Fruit fly (Drosophila melanogaster): ENCODE data around the gene dls.

dls gene

dm6 chr3L:16202550-16202949 is 1.4 kb downstream of the dls start (continued):
- peak; percentile 16 for TF ChIP-seq Hr4 (GFP tag; optimal IDR thresholded peaks at IDR 0.05)
- TF ChIP-seq Hr38 (GFP tag; optimal IDR thresholded peaks at IDR 0.05), result no peak
- peak; percentile 66 for TF ChIP-seq CG6808 (GFP tag; optimal IDR thresholded peaks at IDR 0.05)
- TF ChIP-seq CG8319 (GFP tag; optimal IDR thresholded peaks at IDR 0.05), result peak; percentile 32
- TF ChIP-seq Eip93F (GFP tag; optimal IDR thresholded peaks at IDR 0.05), result peak; percentile 12
- peak; percentile 71 for TF ChIP-seq CG3919 (GFP tag; optimal IDR thresholded peaks at IDR 0.05)
- peak; percentile 53 for TF ChIP-seq pdm3 (GFP tag; optimal IDR thresholded peaks at IDR 0.05)
- no peak for TF ChIP-seq CG6163 (GFP tag; IDR thresholded peaks at IDR 0.05)
- no peak for TF ChIP-seq Lpt (GFP tag; optimal IDR thresholded peaks at IDR 0.05)
- peak; percentile 52 for TF ChIP-seq CG10669 (GFP tag; optimal IDR thresholded peaks at IDR 0.05)

DNA sequence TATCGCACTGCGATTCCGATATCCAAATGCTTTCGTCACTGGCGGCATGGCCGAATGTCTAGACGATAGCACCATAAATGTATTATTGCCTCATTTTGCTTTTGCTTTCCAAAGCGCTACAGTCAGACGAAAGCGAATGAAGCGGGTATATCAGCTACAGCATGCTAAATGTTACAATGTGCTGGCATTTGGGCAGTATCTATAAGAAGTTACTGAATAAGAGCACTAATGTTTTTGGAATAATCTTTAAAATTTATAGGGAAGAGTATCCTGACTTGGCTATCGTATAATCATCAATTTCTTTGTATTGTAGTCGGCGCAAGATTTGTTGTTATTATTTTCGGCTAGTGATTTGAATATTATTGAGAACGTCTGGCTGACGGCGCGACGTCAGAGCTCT is 2.1 kb downstream of the dls start:
- TF ChIP-seq CG4318 (GFP tag; optimal IDR thresholded peaks at IDR 0.05) (no peak), CG6808 (GFP tag; optimal IDR thresholded peaks at IDR 0.05) (peak; percentile 64), CG32006 (GFP tag; optimal IDR thresholded peaks at IDR 0.05) (peak; percentile 62), CG10631 (GFP tag; optimal IDR thresholded peaks at IDR 0.05) (peak; percentile 70), fd85E (GFP tag; optimal IDR thresholded peaks at IDR 0.05) (no peak), Sox14 (GFP tag; optimal IDR thresholded peaks at IDR 0.05) (peak; percentile 82), Sox102F (GFP tag; optimal IDR thresholded peaks at IDR 0.05) (peak; percentile 74), Eip93F (GFP tag; optimal IDR thresholded peaks at IDR 0.05) (peak; percentile 64), spab (GFP tag; optimal IDR thresholded peaks at IDR 0.05) (peak; percentile 60), Lpt (GFP tag; optimal IDR thresholded peaks at IDR 0.05) (peak; percentile 47), eg (GFP tag; IDR thresholded peaks at IDR 0.05) (peak; percentile 69), dsx (GFP tag; optimal IDR thresholded peaks at IDR 0.05; ENCODE audit: poor library complexity, severe bottlenecking) (peak; percentile 50), CG9139 (GFP tag; optimal IDR thresholded peaks at IDR 0.05) (no peak), CG6792 (GFP tag; optimal IDR thresholded peaks at IDR 0.05) (peak; percentile 69), CG7368 (GFP tag; optimal IDR thresholded peaks at IDR 0.05) (peak; percentile 58), svp (GFP tag) (peak; percentile 88), Ets96B (tag; optimal IDR thresholded peaks at IDR 0.05) (peak; percentile 72), net (GFP tag; optimal IDR thresholded peaks at IDR 0.05) (peak; percentile 64), CG8632 (GFP tag; optimal IDR thresholded peaks at IDR 0.05) (peak; percentile 70), Hr39 (GFP tag; optimal IDR thresholded peaks at IDR 0.05) (peak; percentile 89), OdsH (GFP tag; optimal IDR thresholded peaks at IDR 0.05) (peak; percentile 79), CG8319 (GFP tag; optimal IDR thresholded peaks at IDR 0.05) (peak; percentile 58), ss (GFP tag; optimal IDR thresholded peaks at IDR 0.05) (peak in 1 of 2 experiments; percentile 10), Met (GFP tag; optimal IDR thresholded peaks at IDR 0.05) (peak; percentile 83), CG10669 (GFP tag; optimal IDR thresholded peaks at IDR 0.05) (peak; percentile 76), lz (GFP tag; optimal IDR thresholded peaks at IDR 0.05) (peak; percentile 75), salr (GFP tag; optimal IDR thresholded peaks at IDR 0.05) (peak; percentile 52 to 54), acj6 (GFP tag; optimal IDR thresholded peaks at IDR 0.05) (peak; percentile 77), dac (GFP tag; optimal IDR thresholded peaks at IDR 0.05) (no peak), Eip75B (GFP tag; optimal IDR thresholded peaks at IDR 0.05) (peak; percentile 52), vri (GFP tag; optimal IDR thresholded peaks at IDR 0.05) (peak; percentile 85), CG3032 (tag; optimal IDR thresholded peaks at IDR 0.05) (peak; percentile 62), Smox (GFP tag; optimal IDR thresholded peaks at IDR 0.05) (peak; percentile 75), Sox15 (GFP tag; optimal IDR thresholded peaks at IDR 0.05) (peak; percentile 63), CG11294 (GFP tag; IDR thresholded peaks at IDR 0.05) (peak; percentile 70; the same call in 1 of the 2 replicates), Blimp-1 (GFP tag; optimal IDR thresholded peaks at IDR 0.05) (peak; percentile 61), Ets21C (GFP tag; optimal IDR thresholded peaks at IDR 0.05) (peak; percentile 81), CG34406 (GFP tag; optimal IDR thresholded peaks at IDR 0.05) (peak; percentile 45), CG15336 (GFP tag; IDR thresholded peaks at IDR 0.05) (peak; percentile 57), CG31627 (GFP tag; optimal IDR thresholded peaks at IDR 0.05) (peak; percentile 83), CG1621 (tag; optimal IDR thresholded peaks at IDR 0.05) (peak; percentile 61), Hr4 (GFP tag; optimal IDR thresholded peaks at IDR 0.05) (peak; percentile 54), CG6276 (GFP tag; optimal IDR thresholded peaks at IDR 0.05) (peak; percentile 10), CG8119 (GFP tag; IDR thresholded peaks at IDR 0.05) (peak; percentile 66; the same call in 2 of the 3 replicates), Hr38 (GFP tag; optimal IDR thresholded peaks at IDR 0.05) (no peak), CG6163 (GFP tag; IDR thresholded peaks at IDR 0.05) (peak; percentile 74), cyc (GFP tag; optimal IDR thresholded peaks at IDR 0.05) (peak; percentile 86)
